Fruit fly (Drosophila melanogaster) whole organism, embryonic: ENCODE measurements around the gene blot.

Experiments used
- Abd-B ChIP-seq: fragments of 200-800 bp; sonication (Bioruptor generic); optimal IDR thresholded peaks from 2 replicates; lab custom pipeline; 2018; ENCODE audit warnings: missing biosample characterization, mild to moderate bottlenecking, missing genetic modification characterization, moderate library complexity
- Aef1 ChIP-seq: fragments of 200-800 bp; sonication (Bioruptor generic); IDR thresholded peaks from 3 replicates; pipeline ENCODE4 v1.3.6; 2022; ENCODE audit warnings: missing biosample characterization, missing genetic modification characterization
- CG10147 ChIP-seq: fragments of 200-800 bp; sonication (Bioruptor generic); optimal IDR thresholded peaks from 2 replicates; lab custom pipeline; 2019; ENCODE audit warnings: missing biosample characterization, mild to moderate bottlenecking, missing genetic modification characterization, moderate library complexity
- CG10654 ChIP-seq: fragments of 200-800 bp; sonication (Bioruptor generic); optimal IDR thresholded peaks from 2 replicates; lab custom pipeline; 2016; ENCODE audit warnings: missing biosample characterization, missing genetic modification characterization
- CG11247 ChIP-seq: fragments of 200-800 bp; sonication (Bioruptor generic); IDR thresholded peaks from 2 replicates; pipeline ENCODE4 v1.3.6; 2022; ENCODE audit warnings: missing biosample characterization, missing genetic modification characterization
- CG11560 ChIP-seq: fragments of 200-800 bp; sonication (Bioruptor generic); IDR thresholded peaks from 3 replicates; pipeline ENCODE4 v1.3.6; 2022; ENCODE audit warnings: missing biosample characterization, missing genetic modification characterization
- CG12391 ChIP-seq: fragments of 200-800 bp; sonication (Bioruptor generic); optimal IDR thresholded peaks from 3 replicates; lab custom pipeline; 2018; ENCODE audit warnings: missing biosample characterization, mild to moderate bottlenecking, missing genetic modification characterization, moderate library complexity
- CG12659 ChIP-seq: fragments of 200-800 bp; sonication (Bioruptor generic); optimal IDR thresholded peaks from 3 replicates; lab custom pipeline; 2017; ENCODE audit warnings: mild to moderate bottlenecking, missing biosample characterization, missing genetic modification reagents, missing genetic modification characterization
- CG12769 ChIP-seq: fragments of 200-800 bp; sonication (Bioruptor generic); optimal IDR thresholded peaks from 2 replicates; lab custom pipeline; 2019; ENCODE audit warnings: missing biosample characterization, mild to moderate bottlenecking, missing genetic modification characterization, moderate library complexity
- CG13894 ChIP-seq: fragments of 200-800 bp; sonication (Bioruptor generic); optimal IDR thresholded peaks from 3 replicates; lab custom pipeline; 2018; ENCODE audit warnings: missing biosample characterization, mild to moderate bottlenecking, missing genetic modification characterization, moderate library complexity
- CG15011 ChIP-seq: fragments of 200-800 bp; sonication (Bioruptor generic); optimal IDR thresholded peaks from 3 replicates; lab custom pipeline; 2018; ENCODE audit warnings: missing biosample characterization, mild to moderate bottlenecking, missing genetic modification characterization
- CG15514 ChIP-seq: fragments of 200-800 bp; sonication (Bioruptor generic); optimal IDR thresholded peaks from 3 replicates; lab custom pipeline; 2017; ENCODE audit warnings: missing biosample characterization, missing genetic modification characterization, mild to moderate bottlenecking, moderate library complexity, missing genetic modification reagents
- CG15601 ChIP-seq: fragments of 200-800 bp; sonication (Bioruptor generic); optimal IDR thresholded peaks from 3 replicates; lab custom pipeline; 2019; ENCODE audit warnings: missing biosample characterization, mild to moderate bottlenecking, missing genetic modification characterization, moderate library complexity
- CG30020 ChIP-seq: fragments of 200-800 bp; optimal IDR thresholded peaks from 2 replicates; lab custom pipeline; 2019; ENCODE audit warnings: missing biosample characterization, mild to moderate bottlenecking, missing genetic modification characterization, moderate library complexity
- CG3847 ChIP-seq: fragments of 200-800 bp; sonication (Bioruptor generic); IDR thresholded peaks from 2 replicates; pipeline ENCODE4 v1.3.6; 2022; ENCODE audit warnings: missing biosample characterization, missing genetic modification characterization
- CG6654 ChIP-seq: fragments of 200-800 bp; sonication (Bioruptor generic); optimal IDR thresholded peaks from 2 replicates; lab custom pipeline; 2017; ENCODE audit warnings: missing biosample characterization, mild to moderate bottlenecking, missing genetic modification characterization
- CG7786 ChIP-seq: fragments of 200-800 bp; sonication (Bioruptor generic); optimal IDR thresholded peaks from 2 replicates; lab custom pipeline; 2016; ENCODE audit warnings: missing biosample characterization, missing genetic modification characterization
- CG7839 ChIP-seq: fragments of 200-800 bp; sonication (Bioruptor generic); optimal IDR thresholded peaks from 3 replicates; lab custom pipeline; 2018; ENCODE audit warnings: missing biosample characterization, mild to moderate bottlenecking, missing genetic modification characterization, moderate library complexity
- CG9932 ChIP-seq: fragments of 200-800 bp; sonication (Bioruptor generic); IDR thresholded peaks from 2 replicates; pipeline ENCODE4 v1.3.6; 2022; ENCODE audit warnings: missing biosample characterization, missing genetic modification characterization
- Dll ChIP-seq: fragments of 200-800 bp; sonication (Bioruptor generic); IDR thresholded peaks from 4 replicates; pipeline ENCODE4 v1.3.6; 2022; ENCODE audit warnings: missing biosample characterization, missing genetic modification characterization; ENCODE audit not compliant: partially characterized antibody
- Doc2 ChIP-seq: fragments of 200-800 bp; sonication (Bioruptor generic); IDR thresholded peaks from 2 replicates; pipeline ENCODE4 v1.3.6; 2022; ENCODE audit warnings: missing biosample characterization, missing genetic modification characterization
- Hr3 ChIP-seq: fragments of 200-800 bp; sonication (Bioruptor generic); optimal IDR thresholded peaks from 3 replicates; lab custom pipeline; 2016; ENCODE audit warnings: missing biosample characterization, missing genetic modification characterization
- Hr51 ChIP-seq, 2 experiments: fragments of 200-800 bp; sonication (Bioruptor generic); optimal IDR thresholded peaks; 2 replicates in 1 of 2; 3 replicates in 1 of 2; lab custom pipeline; 2016 to 2018; ENCODE audit warnings: missing biosample characterization in 2 of 2, missing genetic modification characterization in 2 of 2, mild to moderate bottlenecking in 1 of 2, moderate library complexity in 1 of 2
- MBD-R2 ChIP-seq: fragments of 200-800 bp; sonication (Bioruptor generic); IDR thresholded peaks from 2 replicates; pipeline ENCODE4 v1.3.6; 2022; ENCODE audit warnings: missing biosample characterization, missing genetic modification characterization
- MESR4 ChIP-seq: fragments of 200-800 bp; sonication (Bioruptor generic); optimal IDR thresholded peaks from 2 replicates; lab custom pipeline; 2018; ENCODE audit warnings: missing biosample characterization, mild to moderate bottlenecking, missing genetic modification characterization, moderate library complexity
- NFAT ChIP-seq: fragments of 200-800 bp; sonication (Bioruptor generic); IDR thresholded peaks from 2 replicates; pipeline ENCODE4 v1.3.6; 2022; ENCODE audit warnings: missing biosample characterization, missing genetic modification characterization
- Pdp1 ChIP-seq, 2 experiments: fragments of 200-800 bp; sonication (Bioruptor generic); optimal IDR thresholded peaks; 3 replicates each; lab custom pipeline; 2016; ENCODE audit warnings: missing biosample characterization in 2 of 2, missing genetic modification characterization in 2 of 2, mild to moderate bottlenecking in 1 of 2, moderate library complexity in 1 of 2
- Ravus ChIP-seq: fragments of 200-800 bp; sonication (Bioruptor generic); IDR thresholded peaks from 2 replicates; pipeline ENCODE4 v1.3.6; 2022; ENCODE audit warnings: missing biosample characterization, missing genetic modification characterization
- Xbp1 ChIP-seq: fragments of 200-800 bp; sonication (Bioruptor generic); optimal IDR thresholded peaks from 3 replicates; lab custom pipeline; 2016; ENCODE audit warnings: missing biosample characterization, mild to moderate bottlenecking, missing genetic modification characterization
- Xrp1 ChIP-seq: fragments of 200-800 bp; sonication (Bioruptor generic); IDR thresholded peaks from 2 replicates; pipeline ENCODE4 v1.3.6; 2022; ENCODE audit warnings: missing biosample characterization, missing genetic modification characterization
- az2 ChIP-seq: fragments of 200-800 bp; sonication (Bioruptor generic); optimal IDR thresholded peaks from 3 replicates; lab custom pipeline; 2016; ENCODE audit warnings: missing biosample characterization, missing genetic modification characterization
- bsh ChIP-seq, 2 experiments: fragments of 200-800 bp; sonication (Bioruptor generic); optimal IDR thresholded peaks; 2 replicates each; lab custom pipeline; 2017 to 2018; ENCODE audit warnings: mild to moderate bottlenecking in 2 of 2, missing biosample characterization in 2 of 2, missing genetic modification characterization in 2 of 2, moderate library complexity in 1 of 2
- cato ChIP-seq: fragments of 200-800 bp; sonication (Bioruptor generic); optimal IDR thresholded peaks from 2 replicates; lab custom pipeline; 2016; ENCODE audit warnings: missing biosample characterization, missing genetic modification characterization, borderline replicate concordance
- ci ChIP-seq: fragments of 200-800 bp; sonication (Bioruptor generic); IDR thresholded peaks from 3 replicates; pipeline ENCODE4 v1.3.6; 2022; ENCODE audit warnings: missing biosample characterization, missing genetic modification characterization
- da ChIP-seq: fragments of 200-800 bp; sonication (Bioruptor generic); optimal IDR thresholded peaks from 2 replicates; lab custom pipeline; 2016; ENCODE audit warnings: missing biosample characterization, missing genetic modification characterization
- en ChIP-seq: fragments of 200-800 bp; sonication (Bioruptor generic); optimal IDR thresholded peaks from 2 replicates; lab custom pipeline; 2016; ENCODE audit warnings: missing biosample characterization, missing genetic modification characterization
- eve ChIP-seq, 2 experiments: fragments of >200 bp; optimal IDR thresholded peaks; 2 replicates each; lab custom pipeline; 2017; ENCODE audit warnings: missing biosample characterization in 2 of 2, missing genetic modification characterization in 2 of 2
- gcm ChIP-seq: fragments of 200-800 bp; sonication (Bioruptor generic); optimal IDR thresholded peaks from 2 replicates; lab custom pipeline; 2019; ENCODE audit warnings: missing biosample characterization, mild to moderate bottlenecking, missing genetic modification characterization, moderate library complexity
- grau ChIP-seq: fragments of 200-800 bp; optimal IDR thresholded peaks from 3 replicates; lab custom pipeline; 2019; ENCODE audit warnings: missing biosample characterization, mild to moderate bottlenecking, missing genetic modification characterization, moderate library complexity
- lola ChIP-seq, 3 experiments: fragments of >200 bp in 2 of 3; fragments of 200-800 bp in 1 of 3; sonication (Bioruptor generic) in 1 of 3; optimal IDR thresholded peaks; 2 replicates each; lab custom pipeline; 2017 to 2019; ENCODE audit warnings: missing biosample characterization in 3 of 3, missing genetic modification characterization in 3 of 3, mild to moderate bottlenecking in 1 of 3, moderate library complexity in 1 of 3
- nau ChIP-seq: fragments of 200-800 bp; sonication (Bioruptor generic); optimal IDR thresholded peaks from 3 replicates; lab custom pipeline; 2017; ENCODE audit warnings: missing biosample characterization, mild to moderate bottlenecking, missing genetic modification characterization, missing genetic modification reagents
- psq ChIP-seq: fragments of 200-800 bp; sonication (Bioruptor generic); optimal IDR thresholded peaks from 2 replicates; lab custom pipeline; 2017; ENCODE audit warnings: missing biosample characterization, missing genetic modification characterization
- repo ChIP-seq: fragments of 200-800 bp; sonication (Bioruptor generic); optimal IDR thresholded peaks from 2 replicates; lab custom pipeline; 2016; ENCODE audit warnings: missing biosample characterization, missing genetic modification characterization
- ro ChIP-seq: fragments of 200-800 bp; sonication (Bioruptor generic); IDR thresholded peaks from 2 replicates; pipeline ENCODE4 v1.3.6; 2022; ENCODE audit warnings: missing biosample characterization, missing genetic modification characterization
- ssp ChIP-seq: fragments of 200-800 bp; sonication (Bioruptor generic); IDR thresholded peaks from 2 replicates; pipeline ENCODE4 v1.3.6; 2022; ENCODE audit warnings: missing biosample characterization, missing genetic modification characterization
- stwl ChIP-seq: fragments of 200-800 bp; sonication (Bioruptor generic); optimal IDR thresholded peaks from 3 replicates; lab custom pipeline; 2018; ENCODE audit warnings: missing biosample characterization, mild to moderate bottlenecking, missing genetic modification characterization, moderate library complexity
- tll ChIP-seq, 2 experiments: fragments of 200-800 bp in 1 of 2; fragments of >200 bp in 1 of 2; sonication (Bioruptor generic) in 1 of 2; optimal IDR thresholded peaks; 2 replicates each; lab custom pipeline; 2017 to 2019; ENCODE audit warnings: missing biosample characterization in 2 of 2, missing genetic modification characterization in 2 of 2, mild to moderate bottlenecking in 1 of 2, moderate library complexity in 1 of 2
- ttk ChIP-seq: fragments of 200-800 bp; sonication (Bioruptor generic); IDR thresholded peaks from 2 replicates; pipeline ENCODE4 v2.1.2; 2022; ENCODE audit warnings: missing biosample characterization, missing genetic modification characterization
- unpg ChIP-seq: fragments of 200-800 bp; sonication (Bioruptor generic); optimal IDR thresholded peaks from 3 replicates; lab custom pipeline; 2018; ENCODE audit warnings: missing biosample characterization, mild to moderate bottlenecking, missing genetic modification characterization, moderate library complexity

blot gene

dm6 chr3L:17427013-17427412 is 5.7 kb upstream of the blot start, which contains the start of gene Polr3G (continued):
- peak; percentile 4 for TF ChIP-seq CG7839 (tag; lab: Kevin White, UChicago)
- TF ChIP-seq MBD-R2 = peak; percentile 92
- no peak for TF ChIP-seq lola (GFP tag; optimal IDR thresholded peaks at IDR 0.05; lab: Kevin White, UChicago)
- TF ChIP-seq CG15514 (GFP tag; lab: Kevin White, UChicago) = peak; percentile 39
- peak in 1 of 2 experiments; percentile 19 for TF ChIP-seq Hr51 (GFP tag; optimal IDR thresholded peaks at IDR 0.05; lab: Kevin White, UChicago)
- TF ChIP-seq unpg (GFP tag; lab: Kevin White, UChicago) = peak; percentile 9
- TF ChIP-seq CG12391 = peak; percentile 49
- TF ChIP-seq Pdp1 (GFP tag; optimal IDR thresholded peaks at IDR 0.05; lab: Kevin White, UChicago) = peak in 1 of 2 experiments; percentile 23
- peak; percentile 50 for TF ChIP-seq Hr3 (GFP tag; lab: Kevin White, UChicago)
- TF ChIP-seq ro (GFP tag; lab: Robert Waterston, UW) = no peak
- TF ChIP-seq CG9932 = peak; percentile 16; the same call in 1 of the 2 replicates
- no peak for TF ChIP-seq Abd-B (GFP tag; lab: Kevin White, UChicago)
- peak; percentile 29 for TF ChIP-seq CG12769 (tag; lab: Kevin White, UChicago)
- TF ChIP-seq CG7786 (GFP tag; lab: Kevin White, UChicago) = no peak
- TF ChIP-seq CG13894 (tag; lab: Kevin White, UChicago) = peak; percentile 16
- peak in 1 of 2 experiments; percentile 11 for TF ChIP-seq bsh (GFP tag; optimal IDR thresholded peaks at IDR 0.05; lab: Kevin White, UChicago)
- 0 out of 3 replicates have a peak, but pooled peaks have one; percentile 45 for TF ChIP-seq ci (GFP tag; lab: Robert Waterston, UW)
- TF ChIP-seq CG15601 (tag; lab: Kevin White, UChicago) = no peak
- peak; percentile 14 for TF ChIP-seq CG30020
- TF ChIP-seq Dll (GFP tag; lab: Robert Waterston, UW) = peak; percentile 34; the same call in 1 of the 4 replicates
- peak; percentile 28 for TF ChIP-seq stwl (tag; lab: Kevin White, UChicago)
- TF ChIP-seq gcm (GFP tag; lab: Kevin White, UChicago) = peak; percentile 4
- TF ChIP-seq da (GFP tag; lab: Kevin White, UChicago) = no peak
- TF ChIP-seq Xrp1 (GFP tag; lab: Robert Waterston, UW) = no peak
- TF ChIP-seq Ravus (GFP tag; lab: Robert Waterston, UW) = no peak
- TF ChIP-seq CG12659 (GFP tag; lab: Kevin White, UChicago) = peak; percentile 7
- TF ChIP-seq MESR4 (GFP tag; lab: Kevin White, UChicago) = peak; percentile 41

DNA sequence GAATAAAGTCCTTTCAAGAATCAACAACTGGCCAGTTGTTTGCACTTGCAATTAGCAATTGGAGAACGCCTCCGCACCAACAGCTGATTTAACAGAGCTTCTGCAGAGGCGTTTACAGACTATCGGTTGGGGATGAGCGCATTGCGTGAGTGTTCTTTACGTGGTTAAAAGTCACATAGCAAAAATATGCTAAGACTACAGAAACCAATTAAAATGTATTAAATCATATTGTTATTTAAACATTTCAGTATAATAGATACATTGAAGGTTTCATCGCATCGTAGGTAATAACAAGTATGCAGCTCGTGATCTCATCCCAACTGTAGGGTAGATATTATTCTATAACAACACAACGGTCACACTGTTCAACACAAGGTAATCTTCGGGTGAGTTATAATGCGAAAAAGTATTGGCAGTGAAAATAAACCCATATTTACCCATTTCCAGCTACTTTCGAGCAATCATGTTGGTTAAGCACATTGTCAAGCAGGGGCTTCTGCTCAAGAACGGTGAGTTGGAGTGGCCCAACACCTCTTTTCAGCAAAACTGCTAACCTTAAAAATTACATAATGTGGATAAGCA is 3.9 kb upstream of the blot start, which contains the start of the genes Sec3 and COX7B:
TSS of gene Sec3 (minus strand) at position 86 of the 582 bp plus-strand sequence.
TSS of gene COX7B (plus strand) at position 346 of the 582 bp plus-strand sequence.
- TF ChIP-seq ssp (GFP tag; lab: Robert Waterston, UW) (peak; percentile 28; the same call in 1 of the 2 replicates), tll (GFP tag; optimal IDR thresholded peaks at IDR 0.05; lab: Kevin White, UChicago) (peak; percentile 35 to 65), CG10147 (peak; percentile 71), en (GFP tag; lab: Kevin White, UChicago) (no peak), az2 (peak; percentile 71), eve (GFP tag; optimal IDR thresholded peaks at IDR 0.05; lab: Kevin White, UChicago) (no peak), ttk (GFP tag; lab: Robert Waterston, UW) (no peak), CG10654 (GFP tag; lab: Kevin White, UChicago) (peak; percentile 43), repo (GFP tag; lab: Kevin White, UChicago) (no peak), Doc2 (GFP tag; lab: Robert Waterston, UW) (no peak), grau (tag; lab: Kevin White, UChicago) (peak; percentile 77), Xbp1 (GFP tag; lab: Kevin White, UChicago) (peak; percentile 76), Aef1 (GFP tag; lab: Robert Waterston, UW) (peak; percentile 44; the same call in 2 of the 3 replicates), NFAT (GFP tag; lab: Robert Waterston, UW) (peak; percentile 71), CG3847 (peak; percentile 74), nau (GFP tag; lab: Kevin White, UChicago) (peak; percentile 27), CG6654 (GFP tag; lab: Kevin White, UChicago) (no peak), CG15011 (no peak), cato (peak; percentile 32), CG11247 (GFP tag; lab: Robert Waterston, UW) (no peak), CG11560 (tag; lab: Robert Waterston, UW) (no peak), psq (no peak)
